Worm (Caenorhabditis elegans) whole organism, L4 larva: ENCODE measurements around the gene Y57A10C.8.
A peak's percentile ranks its signal among the peaks of the same experiment; 100 is the strongest.

Experiments
- F26F4.8 ChIP-seq: fragments of 200-800 bp; sonication (Bioruptor generic); conservative IDR thresholded peaks from 2 replicates; pipeline ENCODE4 v1.3.6; 2022; ENCODE audit warnings: missing genetic modification characterization, missing compliant biosample characterization
- F44E2.7 ChIP-seq: fragments of 200-800 bp; sonication (Bioruptor generic); IDR thresholded peaks from 2 replicates; pipeline ENCODE4 v2.1.2; 2022; ENCODE audit warnings: missing genetic modification characterization, missing compliant biosample characterization
- T20F7.1 ChIP-seq: fragments of 200-800 bp; sonication (Bioruptor generic); optimal IDR thresholded peaks from 2 replicates; lab custom pipeline; 2018; ENCODE audit warnings: mild to moderate bottlenecking, missing genetic modification characterization, missing compliant biosample characterization
- T26A8.4 ChIP-seq: fragments of 200-800 bp; sonication (Bioruptor generic); IDR thresholded peaks from 2 replicates; pipeline ENCODE4 v1.3.6; 2022; ENCODE audit warnings: missing genetic modification characterization, missing compliant biosample characterization
- Y5F2A.4 ChIP-seq: fragments of 200-800 bp; sonication (Bioruptor generic); optimal IDR thresholded peaks from 2 replicates; lab custom pipeline; 2018; ENCODE audit warnings: mild to moderate bottlenecking, missing genetic modification characterization, missing compliant biosample characterization
- aha-1 ChIP-seq: fragments of 150-350 bp; peaks from one replicate; lab custom pipeline; 2014; ENCODE audit warnings: missing biosample characterization, missing genetic modification characterization
- aly-2 ChIP-seq: sonication (generic microtip); optimal IDR thresholded peaks from 2 replicates; lab custom pipeline; 2018; ENCODE audit warnings: missing biosample characterization, missing genetic modification characterization
- ama-1 ChIP-seq: fragments of 150-350 bp; optimal IDR thresholded peaks from 2 replicates; lab custom pipeline; 2014; ENCODE audit warnings: inconsistent platforms, mixed read lengths
- arid-1 ChIP-seq: fragments of 200-800 bp; sonication (Bioruptor generic); conservative IDR thresholded peaks from 2 replicates; pipeline ENCODE4 v1.3.6; 2022; ENCODE audit warnings: missing genetic modification reagents, missing genetic modification characterization, missing compliant biosample characterization
- attf-4 ChIP-seq: sonication (generic microtip); optimal IDR thresholded peaks from 3 replicates; lab custom pipeline; 2017; ENCODE audit warnings: missing biosample characterization, missing genetic modification characterization
- ceh-20 ChIP-seq: fragments of 200-800 bp; sonication (Bioruptor generic); IDR thresholded peaks from 2 replicates; pipeline ENCODE4 v1.3.6; 2022; ENCODE audit warnings: missing genetic modification reagents, missing genetic modification characterization, missing compliant biosample characterization
- ceh-32 ChIP-seq: sonication (generic microtip); optimal IDR thresholded peaks from 2 replicates; lab custom pipeline; 2016; ENCODE audit warnings: mild to moderate bottlenecking, missing genetic modification characterization, missing compliant biosample characterization; ENCODE audit not compliant: poor library complexity
- ceh-62 ChIP-seq: sonication (generic microtip); optimal IDR thresholded peaks from 2 replicates; lab custom pipeline; 2017; ENCODE audit warnings: missing biosample characterization, missing genetic modification characterization
- daf-16 ChIP-seq, 3 experiments: sonication (generic microtip); optimal IDR thresholded peaks; 2 replicates each; lab custom pipeline; 2016 to 2017; ENCODE audit warnings: missing genetic modification characterization in 3 of 3, missing genetic modification reagents in 3 of 3, mild to moderate bottlenecking in 2 of 3, missing compliant biosample characterization in 2 of 3, missing biosample characterization in 1 of 3, moderate library complexity in 1 of 3
- dmd-8 ChIP-seq: fragments of 200-800 bp; sonication (Bioruptor generic); IDR thresholded peaks from 2 replicates; pipeline ENCODE4 v1.3.6; 2022; ENCODE audit warnings: missing genetic modification characterization, missing compliant biosample characterization
- duxl-1 ChIP-seq: sonication (generic microtip); optimal IDR thresholded peaks from 2 replicates; lab custom pipeline; 2016; ENCODE audit warnings: mild to moderate bottlenecking, missing genetic modification characterization, moderate library complexity, missing compliant biosample characterization; ENCODE audit not compliant: poor library complexity
- dve-1 ChIP-seq: sonication (generic microtip); optimal IDR thresholded peaks from 2 replicates; lab custom pipeline; 2017; ENCODE audit warnings: antibody characterized with exemption, mild to moderate bottlenecking, missing genetic modification characterization, missing compliant biosample characterization; ENCODE audit not compliant: insufficient read depth
- fkh-10 ChIP-seq: fragments of 150-350 bp; optimal IDR thresholded peaks from 2 replicates; lab custom pipeline; 2014; ENCODE audit warnings: missing biosample characterization, missing genetic modification reagents, missing genetic modification characterization
- fos-1 ChIP-seq: fragments of 150-350 bp; optimal IDR thresholded peaks from 2 replicates; lab custom pipeline; 2014; ENCODE audit warnings: missing biosample characterization, missing genetic modification characterization
- hmg-1.1 ChIP-seq: fragments of 200-800 bp; sonication (Bioruptor generic); IDR thresholded peaks from 2 replicates; pipeline ENCODE4 v1.3.6; 2022; ENCODE audit warnings: missing genetic modification reagents, missing genetic modification characterization, missing compliant biosample characterization
- lin-39 ChIP-seq: fragments of 150-350 bp; optimal IDR thresholded peaks from 2 replicates; lab custom pipeline; 2014; ENCODE audit warnings: missing biosample characterization, missing genetic modification reagents, missing genetic modification characterization
- mxl-2 ChIP-seq: fragments of 200-800 bp; sonication (Bioruptor generic); conservative IDR thresholded peaks from 2 replicates; pipeline ENCODE4 v1.3.6; 2022; ENCODE audit warnings: missing genetic modification reagents, missing genetic modification characterization, missing compliant biosample characterization
- mxl-3 ChIP-seq: fragments of 200-800 bp; sonication (Bioruptor generic); optimal IDR thresholded peaks from 2 replicates; lab custom pipeline; 2018; ENCODE audit warnings: mild to moderate bottlenecking, missing genetic modification characterization, missing compliant biosample characterization
- nhr-102 ChIP-seq: sonication (generic microtip); optimal IDR thresholded peaks from 2 replicates; lab custom pipeline; 2016; ENCODE audit warnings: mild to moderate bottlenecking, missing genetic modification characterization, moderate library complexity, missing compliant biosample characterization
- nhr-111 ChIP-seq: fragments of 200-800 bp; sonication (Bioruptor generic); optimal IDR thresholded peaks from 2 replicates; lab custom pipeline; 2018; ENCODE audit warnings: mild to moderate bottlenecking, missing genetic modification characterization, missing compliant biosample characterization
- nhr-25 ChIP-seq: sonication (generic microtip); optimal IDR thresholded peaks from 2 replicates; lab custom pipeline; 2017; ENCODE audit warnings: missing genetic modification characterization, mild to moderate bottlenecking, missing compliant biosample characterization, antibody characterized with exemption, moderate library complexity, borderline replicate concordance; ENCODE audit not compliant: insufficient read depth
- nhr-28 ChIP-seq: fragments of 150-350 bp; optimal IDR thresholded peaks from 2 replicates; lab custom pipeline; 2014; ENCODE audit warnings: missing biosample characterization, missing genetic modification characterization
- nhr-6 ChIP-seq: fragments of 150-350 bp; optimal IDR thresholded peaks from 2 replicates; lab custom pipeline; 2014; ENCODE audit warnings: missing biosample characterization, missing genetic modification characterization
- nhr-76 ChIP-seq: fragments of 150-350 bp; optimal IDR thresholded peaks from 2 replicates; lab custom pipeline; 2014; ENCODE audit warnings: missing biosample characterization, missing genetic modification characterization
- pqm-1 ChIP-seq: sonication (generic microtip); optimal IDR thresholded peaks from 2 replicates; lab custom pipeline; 2017; ENCODE audit warnings: missing biosample characterization, missing genetic modification characterization
- skn-1 ChIP-seq: fragments of 150-350 bp; optimal IDR thresholded peaks from 2 replicates; lab custom pipeline; 2014; ENCODE audit warnings: missing biosample characterization, missing genetic modification characterization
- snpc-1.2 ChIP-seq: fragments of 200-800 bp; sonication (Bioruptor generic); IDR thresholded peaks from 2 replicates; pipeline ENCODE4 v1.3.6; 2022; ENCODE audit warnings: missing genetic modification reagents, missing genetic modification characterization, missing compliant biosample characterization
- snpc-4 ChIP-seq: fragments of 150-350 bp; optimal IDR thresholded peaks from 2 replicates; lab custom pipeline; 2014; ENCODE audit warnings: missing biosample characterization, missing genetic modification characterization
- unc-62 ChIP-seq, 3 experiments: fragments of 150-350 bp in 1 of 3; sonication (generic microtip); optimal IDR thresholded peaks in 2 of 3; peaks in 1 of 3; 1 replicate in 1 of 3; 2 replicates in 2 of 3; lab custom pipeline; 2014 to 2017; ENCODE audit warnings: missing biosample characterization in 3 of 3, missing genetic modification characterization in 3 of 3, missing genetic modification reagents in 3 of 3, missing genotype in 1 of 3
- zfp-3 ChIP-seq: fragments of 200-800 bp; sonication (Bioruptor generic); conservative IDR thresholded peaks from 2 replicates; pipeline ENCODE4 v1.3.6; 2022; ENCODE audit warnings: missing genetic modification reagents, missing genetic modification characterization, missing compliant biosample characterization

Y57A10C.8 gene

DNA sequence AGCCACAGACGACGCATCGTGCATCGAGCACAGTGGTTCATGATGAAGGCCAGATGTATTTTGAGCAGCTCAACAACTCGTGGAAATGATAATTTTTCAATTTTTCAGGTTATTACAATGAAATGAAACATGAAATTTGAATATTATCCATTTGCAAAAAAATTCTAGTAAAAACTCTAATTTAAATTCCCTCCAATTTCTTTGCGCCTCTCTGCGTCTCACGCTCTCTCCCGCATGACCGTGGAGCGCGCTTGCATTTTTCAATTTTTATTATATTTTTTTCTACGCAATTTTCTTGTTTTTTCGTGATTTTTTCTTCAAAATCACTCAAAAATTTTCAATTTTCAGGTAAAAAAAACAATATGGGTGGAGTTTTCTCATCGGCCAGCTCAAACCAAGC, 29.8 kb upstream of the Y57A10C.8 start, which contains the start of gene tag-281 (continued):
- TF ChIP-seq ceh-62 (tag; lab: Kevin White, UChicago), result no peak
- TF ChIP-seq nhr-111 (GFP tag; lab: Kevin White, UChicago), result no peak
- no peak for TF ChIP-seq arid-1 (GFP tag; lab: Robert Waterston, UW)
- TF ChIP-seq daf-16 (GFP tag; optimal IDR thresholded peaks at IDR 0.05; lab: Kevin White, UChicago), result no peak
- TF ChIP-seq daf-16 (tag; optimal IDR thresholded peaks at IDR 0.05; lab: Kevin White, UChicago), result no peak
- TF ChIP-seq lin-39 (tag; lab: Kevin White, UChicago), result no peak
- peak; percentile 21 for TF ChIP-seq fkh-10
- TF ChIP-seq T20F7.1, result no peak
- TF ChIP-seq F26F4.8, result no peak
- no peak for TF ChIP-seq nhr-25 (tag; lab: Kevin White, UChicago)
- no peak for TF ChIP-seq mxl-2
- no peak for TF ChIP-seq nhr-28
- TF ChIP-seq skn-1, result no peak
- no peak for TF ChIP-seq ama-1
- no peak for TF ChIP-seq duxl-1 (tag; lab: Kevin White, UChicago)
- TF ChIP-seq snpc-4, result peak; percentile 14
- TF ChIP-seq unc-62 (GFP tag; optimal IDR thresholded peaks at IDR 0.05 in 1 of 2; lab: Kevin White, UChicago), result peak in 1 of 2 experiments; percentile 45
- TF ChIP-seq unc-62 (tag; optimal IDR thresholded peaks at IDR 0.05; lab: Kevin White, UChicago), result no peak
- TF ChIP-seq dmd-8, result no peak
- TF ChIP-seq hmg-1.1, result peak; percentile 55; the same call in 1 of the 2 replicates
- no peak for TF ChIP-seq mxl-3 (GFP tag; lab: Kevin White, UChicago)
- TF ChIP-seq fos-1 (tag; lab: Kevin White, UChicago), result no peak
- peak; percentile 68 for TF ChIP-seq nhr-6 (tag; lab: Kevin White, UChicago)
- TF ChIP-seq zfp-3 (GFP tag; lab: Robert Waterston, UW), result peak; percentile 60; the same call in 1 of the 2 replicates
- TF ChIP-seq ceh-20 (GFP tag; lab: Robert Waterston, UW), result no peak
- TF ChIP-seq nhr-102 (tag; lab: Kevin White, UChicago), result no peak

DNA sequence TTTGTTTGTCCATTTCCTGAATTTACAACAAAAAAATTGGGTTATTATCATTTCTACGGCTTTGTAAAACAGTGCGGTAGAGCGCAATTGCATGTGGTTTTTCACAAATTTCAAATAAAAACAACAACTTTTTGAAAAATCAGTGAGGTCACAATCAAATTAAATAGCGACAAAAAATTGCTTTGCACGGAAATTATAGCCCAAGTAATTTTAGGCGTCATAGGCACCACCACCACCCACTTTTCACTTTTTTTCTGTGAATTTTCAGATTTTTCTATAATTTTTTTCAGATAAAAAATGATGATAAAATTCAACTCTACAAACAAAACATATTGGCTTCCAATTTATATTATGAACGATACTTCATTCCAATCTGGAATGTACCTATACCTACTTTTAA, 27.6 kb upstream of the Y57A10C.8 start, which contains the start of gene sre-38:
Gene sre-38, plus strand, starts transcription at position 301 of the 400 bp plus-strand sequence.
- TF ChIP-seq ceh-32, result no peak
- TF ChIP-seq pqm-1, result no peak
- no peak for TF ChIP-seq snpc-1.2 (GFP tag; lab: Robert Waterston, UW)
- TF ChIP-seq aha-1 (tag; lab: Kevin White, UChicago), result no peak
- TF ChIP-seq T20F7.1, result no peak
- TF ChIP-seq attf-4 (tag; lab: Kevin White, UChicago), result no peak
- no peak for TF ChIP-seq dve-1 (tag; lab: Kevin White, UChicago)
- TF ChIP-seq snpc-4, result no peak
- no peak for TF ChIP-seq T26A8.4 (GFP tag; lab: Robert Waterston, UW)
- no peak for TF ChIP-seq ceh-20 (GFP tag; lab: Robert Waterston, UW)
- no peak for TF ChIP-seq nhr-28
- TF ChIP-seq aly-2, result no peak

DNA sequence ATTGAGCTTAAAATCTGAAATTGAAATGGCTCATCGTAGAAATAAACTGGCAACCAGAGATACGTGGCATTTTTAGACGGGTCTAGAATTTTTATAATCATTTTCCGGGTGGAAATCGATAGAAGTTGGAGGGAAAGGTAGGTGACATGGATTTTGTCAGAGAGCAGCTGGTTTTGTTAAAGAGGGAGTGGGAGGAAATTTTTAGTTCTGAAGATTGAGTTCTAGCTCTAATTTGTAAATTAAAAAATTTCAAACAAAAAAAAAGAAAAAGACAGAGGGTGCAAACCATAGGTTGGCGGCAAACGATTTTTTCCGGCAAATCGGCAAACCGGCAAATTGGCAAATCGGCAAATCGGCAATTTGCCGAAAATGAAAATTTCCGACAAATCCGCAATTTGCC, 27.0 kb upstream of the Y57A10C.8 start, which contains the start of gene sre-32:
Gene sre-32, minus strand, starts transcription at position 101 of the 400 bp plus-strand sequence.
- no peak for TF ChIP-seq Y5F2A.4
- no peak for TF ChIP-seq ceh-32
- TF ChIP-seq, all 104 proteins: peak for 0

DNA sequence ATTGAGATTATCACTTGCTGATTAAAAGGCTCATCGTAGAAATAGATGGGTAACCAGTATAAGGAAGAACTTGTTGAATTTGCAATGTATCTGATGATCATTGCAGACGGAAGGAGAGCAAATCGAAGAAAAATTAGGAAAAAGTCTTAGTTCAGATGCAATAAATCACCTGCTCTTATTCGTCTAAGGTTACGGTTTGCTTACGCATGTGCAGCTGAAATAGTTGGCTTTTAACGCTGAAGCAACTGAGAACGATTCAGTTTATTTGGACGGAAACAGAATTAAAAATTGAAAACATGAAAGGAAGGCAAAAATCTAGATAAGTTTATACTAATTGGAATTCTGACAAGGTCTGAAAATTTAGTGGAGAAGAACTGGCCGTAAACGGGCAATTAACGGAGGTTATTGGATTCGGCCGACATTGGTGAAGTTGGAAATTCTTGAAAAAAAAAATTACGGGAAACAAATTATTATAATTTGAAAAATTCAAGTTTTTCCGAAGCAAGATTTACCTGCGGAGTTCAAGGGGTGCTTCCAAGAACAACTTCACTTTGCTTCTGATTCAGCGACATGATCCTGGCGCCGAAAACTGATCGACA, 23.2 kb upstream of the Y57A10C.8 start, which contains the start of the genes sre-35 and sre-33:
Gene sre-35, minus strand, starts transcription at position 101 of the 599 bp plus-strand sequence.
Gene sre-33, plus strand, starts transcription at position 549 of the 599 bp plus-strand sequence.
- TF ChIP-seq aha-1 (tag; lab: Kevin White, UChicago) (peak; percentile 81), nhr-76 (tag; lab: Kevin White, UChicago) (no peak), F44E2.7 (GFP tag; lab: Robert Waterston, UW) (no peak)
